Fruit fly (Drosophila melanogaster) whole organism, embryonic: ENCODE data around the gene CG13609.
A peak's percentile ranks its signal among the peaks of the same experiment; 100 is the strongest.

Experiments
- CG10267 ChIP-seq: fragments of 200-800 bp; sonication (Bioruptor generic); optimal IDR thresholded peaks from 2 replicates; lab custom pipeline; 2018; ENCODE audit warnings: missing biosample characterization, mild to moderate bottlenecking, missing genetic modification characterization, moderate library complexity
- CG10274 ChIP-seq: fragments of 200-800 bp; sonication (Bioruptor generic); optimal IDR thresholded peaks from 3 replicates; lab custom pipeline; 2017; ENCODE audit warnings: missing biosample characterization, mild to moderate bottlenecking, missing genetic modification characterization
- CG10431 ChIP-seq: fragments of 200-800 bp; sonication (Bioruptor generic); optimal IDR thresholded peaks from 3 replicates; lab custom pipeline; 2018; ENCODE audit warnings: missing biosample characterization, mild to moderate bottlenecking, missing genetic modification characterization
- CG10959 ChIP-seq: fragments of 200-800 bp; sonication (Bioruptor generic); IDR thresholded peaks from 2 replicates; pipeline ENCODE4 v1.3.6; 2022; ENCODE audit warnings: missing biosample characterization, missing genetic modification characterization
- CG11695 ChIP-seq: fragments of 200-800 bp; sonication (Bioruptor generic); IDR thresholded peaks from 3 replicates; pipeline ENCODE4 v1.3.6; 2022; ENCODE audit warnings: missing biosample characterization, missing genetic modification characterization
- CG12071 ChIP-seq: fragments of 200-800 bp; sonication (Bioruptor generic); optimal IDR thresholded peaks from 3 replicates; lab custom pipeline; 2018; ENCODE audit warnings: missing biosample characterization, mild to moderate bottlenecking, missing genetic modification characterization
- CG12104 ChIP-seq: fragments of 200-800 bp; sonication (Bioruptor generic); optimal IDR thresholded peaks from 3 replicates; lab custom pipeline; 2016; ENCODE audit warnings: missing biosample characterization, missing genetic modification characterization
- CG12391 ChIP-seq: fragments of 200-800 bp; sonication (Bioruptor generic); optimal IDR thresholded peaks from 3 replicates; lab custom pipeline; 2018; ENCODE audit warnings: missing biosample characterization, mild to moderate bottlenecking, missing genetic modification characterization, moderate library complexity
- CG15601 ChIP-seq: fragments of 200-800 bp; sonication (Bioruptor generic); optimal IDR thresholded peaks from 3 replicates; lab custom pipeline; 2019; ENCODE audit warnings: missing biosample characterization, mild to moderate bottlenecking, missing genetic modification characterization, moderate library complexity
- CG1647 ChIP-seq: fragments of 200-800 bp; sonication (Bioruptor generic); optimal IDR thresholded peaks from 3 replicates; lab custom pipeline; 2016; ENCODE audit warnings: missing biosample characterization, missing genetic modification characterization
- CG17612 ChIP-seq: fragments of 200-800 bp; sonication (Bioruptor generic); IDR thresholded peaks from 2 replicates; pipeline ENCODE4 v1.3.6; 2022; ENCODE audit warnings: missing biosample characterization, missing genetic modification characterization
- CG2678 ChIP-seq: fragments of 200-800 bp; sonication (Bioruptor generic); optimal IDR thresholded peaks from 3 replicates; lab custom pipeline; 2019; ENCODE audit warnings: missing biosample characterization, mild to moderate bottlenecking, missing genetic modification characterization, moderate library complexity
- CG31224 ChIP-seq: fragments of 200-800 bp; sonication (Bioruptor generic); IDR thresholded peaks from 2 replicates; pipeline ENCODE4 v1.3.6; 2022; ENCODE audit warnings: missing biosample characterization, missing genetic modification characterization
- CG32772 ChIP-seq: fragments of 200-800 bp; sonication (Bioruptor generic); IDR thresholded peaks from 2 replicates; pipeline ENCODE4 v1.3.6; 2022; ENCODE audit warnings: missing biosample characterization, missing genetic modification characterization
- CG3995 ChIP-seq: fragments of 200-800 bp; sonication (Bioruptor generic); optimal IDR thresholded peaks from 3 replicates; lab custom pipeline; 2016; ENCODE audit warnings: missing biosample characterization, missing genetic modification characterization
- CG4328 ChIP-seq: fragments of 200-800 bp; sonication (Bioruptor generic); optimal IDR thresholded peaks from 3 replicates; lab custom pipeline; 2017; ENCODE audit warnings: missing biosample characterization, missing genetic modification reagents, missing genetic modification characterization
- CG4360 ChIP-seq: fragments of 200-800 bp; sonication (Bioruptor generic); IDR thresholded peaks from 2 replicates; pipeline ENCODE4 v1.3.6; 2022; ENCODE audit warnings: missing biosample characterization, missing genetic modification characterization
- CG6254 ChIP-seq: fragments of 200-800 bp; sonication (Bioruptor generic); optimal IDR thresholded peaks from 3 replicates; lab custom pipeline; 2017; ENCODE audit warnings: mild to moderate bottlenecking, missing biosample characterization, missing genetic modification reagents, missing genetic modification characterization
- CG6689 ChIP-seq: fragments of 200-800 bp; sonication (Bioruptor generic); IDR thresholded peaks from 2 replicates; pipeline ENCODE4 v1.3.6; 2022; ENCODE audit warnings: missing biosample characterization, missing genetic modification characterization
- CG6854 ChIP-seq: fragments of 200-800 bp; sonication (Bioruptor generic); optimal IDR thresholded peaks from 3 replicates; lab custom pipeline; 2017; ENCODE audit warnings: missing biosample characterization, mild to moderate bottlenecking, missing genetic modification characterization
- Drgx ChIP-seq: fragments of 200-800 bp; sonication (Bioruptor generic); IDR thresholded peaks from 2 replicates; pipeline ENCODE4 v1.3.6; 2022; ENCODE audit warnings: missing biosample characterization, missing genetic modification characterization
- E2f2 ChIP-seq: fragments of 200-800 bp; sonication (Bioruptor generic); IDR thresholded peaks from 2 replicates; pipeline ENCODE4 v1.3.6; 2022; ENCODE audit warnings: missing biosample characterization, missing genetic modification characterization
- Ets97D ChIP-seq: fragments of 200-800 bp; sonication (Bioruptor generic); optimal IDR thresholded peaks from 3 replicates; lab custom pipeline; 2016; ENCODE audit warnings: missing biosample characterization, missing genetic modification characterization
- HmgZ ChIP-seq: fragments of 200-800 bp; sonication (Bioruptor generic); optimal IDR thresholded peaks from 2 replicates; lab custom pipeline; 2018; ENCODE audit warnings: missing biosample characterization, mild to moderate bottlenecking, missing genetic modification characterization
- Hsf ChIP-seq: fragments of 200-800 bp; sonication (Bioruptor generic); optimal IDR thresholded peaks from 3 replicates; lab custom pipeline; 2016; ENCODE audit warnings: missing biosample characterization, missing genetic modification characterization
- Jarid2 ChIP-seq: fragments of 200-800 bp; sonication (Bioruptor generic); optimal IDR thresholded peaks from 3 replicates; lab custom pipeline; 2017; ENCODE audit warnings: mild to moderate bottlenecking, missing biosample characterization, missing genetic modification reagents, missing genetic modification characterization
- Kr ChIP-seq: fragments of 200-800 bp; sonication (Bioruptor generic); optimal IDR thresholded peaks from 2 replicates; lab custom pipeline; 2017; ENCODE audit warnings: missing biosample characterization, mild to moderate bottlenecking, missing genetic modification characterization
- Mes4 ChIP-seq: fragments of 200-800 bp; sonication (Bioruptor generic); optimal IDR thresholded peaks from 2 replicates; lab custom pipeline; 2016; ENCODE audit warnings: missing biosample characterization, missing genetic modification characterization
- Vsx1 ChIP-seq: fragments of 200-800 bp; sonication (Bioruptor generic); optimal IDR thresholded peaks from 2 replicates; lab custom pipeline; 2017; ENCODE audit warnings: missing biosample characterization, mild to moderate bottlenecking, missing genetic modification characterization, missing genetic modification reagents
- Xbp1 ChIP-seq: fragments of 200-800 bp; sonication (Bioruptor generic); optimal IDR thresholded peaks from 3 replicates; lab custom pipeline; 2016; ENCODE audit warnings: missing biosample characterization, mild to moderate bottlenecking, missing genetic modification characterization
- ash1 ChIP-seq: fragments of 200-800 bp; sonication (Bioruptor generic); optimal IDR thresholded peaks from 2 replicates; lab custom pipeline; 2018; ENCODE audit warnings: missing biosample characterization, mild to moderate bottlenecking, missing genetic modification characterization
- chinmo ChIP-seq: fragments of 200-800 bp; sonication (Bioruptor generic); IDR thresholded peaks from 4 replicates; pipeline ENCODE4 v1.3.6; 2022; ENCODE audit warnings: missing biosample characterization, missing genetic modification characterization; ENCODE audit not compliant: partially characterized antibody
- crol ChIP-seq: fragments of 200-800 bp; sonication (Bioruptor generic); IDR thresholded peaks from 2 replicates; pipeline ENCODE4 v1.3.6; 2022; ENCODE audit warnings: missing biosample characterization, missing genetic modification characterization
- crp ChIP-seq, 2 experiments: fragments of 200-800 bp; sonication (Bioruptor generic); optimal IDR thresholded peaks; 2 replicates in 1 of 2; 3 replicates in 1 of 2; lab custom pipeline; 2017; ENCODE audit warnings: missing biosample characterization in 2 of 2, missing genetic modification characterization in 2 of 2, mild to moderate bottlenecking in 1 of 2, moderate library complexity in 1 of 2
- cwo ChIP-seq: fragments of 200-800 bp; sonication (Bioruptor generic); optimal IDR thresholded peaks from 3 replicates; lab custom pipeline; 2017; ENCODE audit warnings: missing biosample characterization, missing genetic modification characterization, mild to moderate bottlenecking, moderate library complexity, missing genetic modification reagents
- dysf ChIP-seq: fragments of 200-800 bp; sonication (Bioruptor generic); IDR thresholded peaks from 3 replicates; pipeline ENCODE4 v1.3.6; 2022; ENCODE audit warnings: missing biosample characterization, missing genetic modification characterization
- emc ChIP-seq: fragments of 200-800 bp; sonication (Bioruptor generic); optimal IDR thresholded peaks from 2 replicates; lab custom pipeline; 2016; ENCODE audit warnings: missing biosample characterization, missing genetic modification characterization
- fd3F ChIP-seq: fragments of 200-800 bp; sonication (Bioruptor generic); optimal IDR thresholded peaks from 2 replicates; lab custom pipeline; 2018; ENCODE audit warnings: missing biosample characterization, mild to moderate bottlenecking, missing genetic modification characterization, moderate library complexity
- gem ChIP-seq: fragments of 200-800 bp; sonication (Bioruptor generic); optimal IDR thresholded peaks from 2 replicates; lab custom pipeline; 2019; ENCODE audit warnings: missing biosample characterization, mild to moderate bottlenecking, missing genetic modification characterization, moderate library complexity
- insv ChIP-seq, 2 experiments: fragments of 200-800 bp; sonication (Bioruptor generic); optimal IDR thresholded peaks; 3 replicates each; lab custom pipeline; 2016 to 2018; ENCODE audit warnings: missing biosample characterization in 2 of 2, missing genetic modification characterization in 2 of 2
- jumu ChIP-seq: fragments of 200-800 bp; sonication (Bioruptor generic); optimal IDR thresholded peaks from 3 replicates; lab custom pipeline; 2016; ENCODE audit warnings: missing biosample characterization, missing genetic modification characterization
- lbe ChIP-seq: fragments of 200-800 bp; sonication (Bioruptor generic); optimal IDR thresholded peaks from 2 replicates; lab custom pipeline; 2016; ENCODE audit warnings: missing biosample characterization, mild to moderate bottlenecking, missing genetic modification characterization
- pfk ChIP-seq: fragments of 200-800 bp; sonication (Bioruptor generic); optimal IDR thresholded peaks from 2 replicates; lab custom pipeline; 2018; ENCODE audit warnings: missing biosample characterization, mild to moderate bottlenecking, missing genetic modification characterization, moderate library complexity
- pzg ChIP-seq: fragments of 200-800 bp; sonication (Bioruptor generic); optimal IDR thresholded peaks from 3 replicates; lab custom pipeline; 2018; ENCODE audit warnings: missing biosample characterization, mild to moderate bottlenecking, missing genetic modification characterization, moderate library complexity
- sc ChIP-seq, 3 experiments: fragments of >200 bp in 2 of 3; fragments of 200-800 bp in 1 of 3; sonication (Bioruptor generic) in 1 of 3; optimal IDR thresholded peaks; 2 replicates in 2 of 3; 3 replicates in 1 of 3; lab custom pipeline; 2017; ENCODE audit warnings: mild to moderate bottlenecking in 1 of 3, missing biosample characterization in 1 of 3, missing genetic modification characterization in 1 of 3, missing genetic modification reagents in 1 of 3
- sd ChIP-seq: fragments of 200-800 bp; sonication (Bioruptor generic); optimal IDR thresholded peaks from 3 replicates; lab custom pipeline; 2018; ENCODE audit warnings: missing biosample characterization, mild to moderate bottlenecking, missing genetic modification characterization, moderate library complexity
- trem ChIP-seq: fragments of 200-800 bp; optimal IDR thresholded peaks from 3 replicates; lab custom pipeline; 2019; ENCODE audit warnings: missing biosample characterization, mild to moderate bottlenecking, missing genetic modification characterization, moderate library complexity

CG13609 gene

DNA sequence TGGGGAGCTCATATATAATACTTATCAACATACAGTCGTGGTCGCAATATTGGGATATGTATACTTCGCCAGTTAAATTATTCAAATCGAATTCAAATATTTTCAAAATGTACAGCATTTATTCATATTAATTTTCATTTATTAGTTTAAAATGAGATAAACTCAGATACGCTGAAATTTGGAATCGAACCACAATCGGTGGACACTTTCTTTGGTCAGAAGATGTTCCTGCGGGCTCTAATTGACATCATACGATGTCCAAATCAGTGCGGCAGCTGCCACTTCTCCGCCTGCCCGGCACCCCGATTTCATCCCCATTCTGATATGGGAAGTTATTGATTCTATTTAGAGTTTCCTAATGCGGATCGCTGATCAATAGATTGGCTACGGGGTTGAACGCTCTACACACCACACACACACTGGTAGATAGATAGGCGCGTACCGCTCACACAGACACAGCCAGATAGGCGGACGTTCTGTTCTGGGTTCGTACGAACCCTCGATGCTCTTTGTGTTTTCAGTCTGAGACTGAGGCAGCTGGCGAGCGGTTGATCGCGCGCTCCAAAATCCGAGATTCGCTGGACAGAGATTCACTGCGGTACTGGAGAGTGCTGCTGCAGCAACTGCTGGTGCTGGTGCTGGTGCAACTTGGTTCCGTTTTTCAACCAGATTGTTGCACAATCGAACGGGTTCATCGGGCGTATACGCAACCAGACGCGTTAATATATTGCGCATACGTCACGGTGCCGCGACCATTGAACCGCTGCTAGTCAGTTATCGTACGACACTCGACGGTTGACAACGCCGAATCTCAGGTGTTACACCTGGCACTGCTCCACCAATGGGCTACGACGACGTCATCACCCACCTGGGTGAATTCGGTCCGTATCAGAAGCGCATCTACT, 49.5 kb downstream of the CG13609 start, which contains the start of gene Orct (continued):
- no peak for TF ChIP-seq lbe (GFP tag; lab: Kevin White, UChicago)
- peak; percentile 59 for TF ChIP-seq CG12071 (GFP tag; lab: Kevin White, UChicago)
- peak; percentile 63 for TF ChIP-seq CG12104 (GFP tag; lab: Kevin White, UChicago)
- TF ChIP-seq CG17612 (GFP tag; lab: Robert Waterston, UW) = 0 out of 2 replicates have a peak, but pooled peaks have one; percentile 49
- TF ChIP-seq gem (tag; lab: Kevin White, UChicago) = peak; percentile 87
- TF ChIP-seq CG15601 (tag; lab: Kevin White, UChicago) = peak; percentile 20
- no peak for TF ChIP-seq sc (optimal IDR thresholded peaks at IDR 0.05; lab: Kevin White, UChicago)
- TF ChIP-seq sc (GFP tag; optimal IDR thresholded peaks at IDR 0.05; lab: Kevin White, UChicago) = peak; percentile 54
- TF ChIP-seq Vsx1 (GFP tag; lab: Kevin White, UChicago) = peak; percentile 43
- TF ChIP-seq trem = peak; percentile 15
- TF ChIP-seq emc (GFP tag; lab: Kevin White, UChicago) = peak; percentile 27
- TF ChIP-seq CG31224 (GFP tag; lab: Robert Waterston, UW) = peak; percentile 57; the same call in 1 of the 2 replicates
- no peak for TF ChIP-seq chinmo (GFP tag; lab: Robert Waterston, UW)
- no peak for TF ChIP-seq Mes4 (GFP tag; lab: Kevin White, UChicago)
- peak in 1 of 2 experiments; percentile 21 for TF ChIP-seq insv (GFP tag; optimal IDR thresholded peaks at IDR 0.05; lab: Kevin White, UChicago)
- peak; percentile 26; the same call in 1 of the 2 replicates for TF ChIP-seq CG32772 (GFP tag; lab: Robert Waterston, UW)
- peak; percentile 80 for TF ChIP-seq HmgZ (tag; lab: Kevin White, UChicago)
- peak; percentile 72 for TF ChIP-seq CG11695 (GFP tag; lab: Robert Waterston, UW)
- TF ChIP-seq CG3995 (GFP tag; lab: Kevin White, UChicago) = no peak
- TF ChIP-seq CG10267 = peak; percentile 52
- no peak for TF ChIP-seq CG4360 (GFP tag; lab: Robert Waterston, UW)
- no peak for TF ChIP-seq pzg
- peak; percentile 91 for TF ChIP-seq CG2678 (tag; lab: Kevin White, UChicago)
- TF ChIP-seq crp (GFP tag; optimal IDR thresholded peaks at IDR 0.05; lab: Kevin White, UChicago) = peak in 1 of 2 experiments; percentile 36
- TF ChIP-seq fd3F (GFP tag; lab: Kevin White, UChicago) = peak; percentile 74
- TF ChIP-seq sd = peak; percentile 29
- peak; percentile 78 for TF ChIP-seq dysf
- peak; percentile 77 for TF ChIP-seq CG6854 (GFP tag; lab: Kevin White, UChicago)
- TF ChIP-seq E2f2 (GFP tag; lab: Robert Waterston, UW) = peak; percentile 46; the same call in 1 of the 2 replicates
- TF ChIP-seq CG1647 = peak; percentile 25
- peak; percentile 70 for TF ChIP-seq CG4328 (GFP tag; lab: Kevin White, UChicago)
- TF ChIP-seq CG6254 (GFP tag; lab: Kevin White, UChicago) = peak; percentile 44
- no peak for TF ChIP-seq Kr (GFP tag; lab: Kevin White, UChicago)
- peak; percentile 59; the same call in 1 of the 2 replicates for TF ChIP-seq crol (GFP tag; lab: Robert Waterston, UW)
- TF ChIP-seq Ets97D (GFP tag; lab: Kevin White, UChicago) = peak; percentile 16
- no peak for TF ChIP-seq ash1
- TF ChIP-seq cwo (GFP tag; lab: Kevin White, UChicago) = peak; percentile 63
- TF ChIP-seq Drgx (GFP tag; lab: Robert Waterston, UW) = peak; percentile 53; the same call in 1 of the 2 replicates
- peak; percentile 78 for TF ChIP-seq CG12391
- peak; percentile 59 for TF ChIP-seq jumu (GFP tag; lab: Kevin White, UChicago)
- no peak for TF ChIP-seq CG10959
- no peak for TF ChIP-seq pfk
- peak; percentile 73 for TF ChIP-seq Jarid2 (GFP tag; lab: Kevin White, UChicago)
- TF ChIP-seq Hsf (GFP tag; lab: Kevin White, UChicago) = peak; percentile 63
- peak; percentile 23 for TF ChIP-seq CG10431 (GFP tag; lab: Kevin White, UChicago)
- TF ChIP-seq CG10274 (GFP tag; lab: Kevin White, UChicago) = peak; percentile 57
- peak; percentile 57 for TF ChIP-seq CG6689
- peak; percentile 60 for TF ChIP-seq Xbp1 (GFP tag; lab: Kevin White, UChicago)
